Fruit fly (Drosophila melanogaster): ENCODE data around the gene CG9168.

CG9168 gene

DNA sequence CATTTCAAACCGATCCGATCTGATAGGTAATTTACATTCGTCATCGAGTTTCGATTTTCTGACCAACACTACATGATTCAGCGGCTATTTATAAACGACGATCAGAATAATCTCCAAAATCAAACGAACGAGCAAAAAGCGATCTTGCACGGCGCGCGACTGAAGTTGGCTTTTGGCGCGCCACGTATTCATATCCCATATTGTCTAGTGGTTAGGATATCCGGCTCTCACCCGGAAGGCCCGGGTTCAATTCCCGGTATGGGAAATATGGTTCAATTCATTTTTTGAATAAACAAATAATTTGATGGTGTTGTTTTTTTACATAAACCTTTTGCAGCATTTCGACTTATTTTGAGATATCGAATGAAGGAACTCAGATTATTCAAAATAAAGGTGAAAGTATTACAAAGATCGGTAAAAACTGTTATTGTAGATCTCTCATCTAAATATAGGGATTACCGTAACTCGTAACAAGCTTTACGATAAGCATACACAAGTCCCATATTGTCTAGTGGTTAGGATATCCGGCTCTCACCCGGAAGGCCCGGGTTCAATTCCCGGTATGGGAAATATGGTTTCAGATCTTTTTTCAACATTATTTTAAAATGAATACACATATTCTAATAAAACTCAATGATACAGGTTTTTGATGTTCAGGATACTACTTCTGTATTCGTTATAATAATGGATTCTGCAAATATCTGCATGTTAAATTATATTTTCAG lies 31.0 kb upstream of the CG9168 start:
- TF ChIP-seq CrebA (GFP tag; optimal IDR thresholded peaks at IDR 0.05; ENCODE audit: borderline replicate concordance) (peak; percentile 63), Sp1 (GFP tag; optimal IDR thresholded peaks at IDR 0.05) (no peak)

dm6 chr3L:1380959-1381358 lies 29.9 kb upstream of the CG9168 start:
- TF ChIP-seq usp (GFP tag; optimal IDR thresholded peaks at IDR 0.05) (no peak), sage (GFP tag; optimal IDR thresholded peaks at IDR 0.05) (no peak), Jra (GFP tag; optimal IDR thresholded peaks at IDR 0.05) (no peak), woc (GFP tag; optimal IDR thresholded peaks at IDR 0.05) (no peak), h (GFP tag; optimal IDR thresholded peaks at IDR 0.05) (no peak), brk (GFP tag; optimal IDR thresholded peaks at IDR 0.05) (no peak)

DNA sequence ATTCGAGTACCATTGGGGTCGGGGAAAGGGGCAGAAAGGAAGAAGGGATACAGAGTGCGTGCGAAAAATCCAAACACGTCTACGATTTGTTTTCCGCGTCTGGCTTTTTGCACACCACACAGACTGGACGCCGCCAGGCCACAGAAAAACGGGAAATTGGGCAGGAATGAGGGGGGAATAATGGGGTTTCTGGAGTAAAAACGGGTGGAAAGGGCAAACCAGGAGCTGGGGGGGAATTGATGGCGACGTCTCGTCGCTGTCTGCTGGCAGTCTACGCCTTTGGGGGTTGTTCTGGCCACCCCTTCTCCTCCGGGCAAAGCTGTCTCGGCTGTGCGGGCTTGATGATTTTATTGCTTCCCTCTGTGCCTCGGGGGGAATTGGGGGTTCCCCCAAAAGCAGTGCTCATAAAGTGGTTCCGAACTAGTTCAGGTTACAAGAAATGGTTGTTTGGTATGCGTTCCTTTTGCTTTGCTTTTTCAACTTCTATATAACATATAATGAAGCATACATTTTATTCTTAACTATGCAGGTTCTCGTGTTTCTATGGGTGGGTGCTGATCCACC lies 25.1 kb upstream of the CG9168 start:
- no peak for TF ChIP-seq dmrt93B (GFP tag; optimal IDR thresholded peaks at IDR 0.05)
- TF ChIP-seq foxo (GFP tag; optimal IDR thresholded peaks at IDR 0.05), result no peak
- no peak for TF ChIP-seq OdsH (GFP tag; optimal IDR thresholded peaks at IDR 0.05)
- TF ChIP-seq Dfd (GFP tag; optimal IDR thresholded peaks at IDR 0.05), result no peak
- no peak for TF ChIP-seq Rel (GFP tag; optimal IDR thresholded peaks at IDR 0.05)
- no peak for TF ChIP-seq Rel (tag; optimal IDR thresholded peaks at IDR 0.05)
- TF ChIP-seq Hr83 (GFP tag; optimal IDR thresholded peaks at IDR 0.05; ENCODE audit: poor library complexity, severe bottlenecking), result no peak
- no peak for TF ChIP-seq br (GFP tag; optimal IDR thresholded peaks at IDR 0.05)
- no peak for TF ChIP-seq ey (GFP tag; optimal IDR thresholded peaks at IDR 0.05)
- TF ChIP-seq lola (GFP tag; optimal IDR thresholded peaks at IDR 0.05), result no peak
- no peak for TF ChIP-seq GATAd (GFP tag; optimal IDR thresholded peaks at IDR 0.05)
- no peak for TF ChIP-seq CrebA (GFP tag; optimal IDR thresholded peaks at IDR 0.05; ENCODE audit: borderline replicate concordance)
- no peak for TF ChIP-seq CG9705 (GFP tag; optimal IDR thresholded peaks at IDR 0.05)
- no peak for TF ChIP-seq Mio (GFP tag; optimal IDR thresholded peaks at IDR 0.05)
- TF ChIP-seq Abd-B (GFP tag; optimal IDR thresholded peaks at IDR 0.05), result no peak
- TF ChIP-seq woc (GFP tag; optimal IDR thresholded peaks at IDR 0.05), result no peak
- TF ChIP-seq sage (GFP tag; optimal IDR thresholded peaks at IDR 0.05), result no peak
- TF ChIP-seq Myc (optimal IDR thresholded peaks at IDR 0.05), result no peak
- TF ChIP-seq pan (optimal IDR thresholded peaks at IDR 0.05), result no peak
- TF ChIP-seq HLH106 (tag; optimal IDR thresholded peaks at IDR 0.05), result no peak

- TF ChIP-seq Myc (optimal IDR thresholded peaks at IDR 0.05) (no peak), ey (GFP tag; optimal IDR thresholded peaks at IDR 0.05) (peak; percentile 84), rgr (GFP tag; optimal IDR thresholded peaks at IDR 0.05) (peak; percentile 78), br (GFP tag; optimal IDR thresholded peaks at IDR 0.05) (peak; percentile 83), sage (GFP tag; optimal IDR thresholded peaks at IDR 0.05) (no peak), dmrt93B (GFP tag; optimal IDR thresholded peaks at IDR 0.05) (peak; percentile 3), foxo (GFP tag; optimal IDR thresholded peaks at IDR 0.05) (peak in 1 of 2 experiments; percentile 75), usp (GFP tag; optimal IDR thresholded peaks at IDR 0.05) (no peak), brk (GFP tag; optimal IDR thresholded peaks at IDR 0.05) (peak; percentile 66), OdsH (GFP tag; optimal IDR thresholded peaks at IDR 0.05) (peak; percentile 79), Rel (GFP tag; optimal IDR thresholded peaks at IDR 0.05) (no peak), Rel (tag; optimal IDR thresholded peaks at IDR 0.05) (peak; percentile 3), tai (GFP tag; optimal IDR thresholded peaks at IDR 0.05) (peak; percentile 56), fru (GFP tag; optimal IDR thresholded peaks at IDR 0.05) (peak; percentile 77), h (GFP tag; optimal IDR thresholded peaks at IDR 0.05) (peak; percentile 73), Sp1 (GFP tag; optimal IDR thresholded peaks at IDR 0.05) (peak; percentile 73), CG32264 (GFP tag; optimal IDR thresholded peaks at IDR 0.05) (peak; percentile 14), Dfd (GFP tag; optimal IDR thresholded peaks at IDR 0.05) (no peak), woc (GFP tag; optimal IDR thresholded peaks at IDR 0.05) (peak; percentile 47), psq (GFP tag; optimal IDR thresholded peaks at IDR 0.05) (peak; percentile 57), Jra (GFP tag; optimal IDR thresholded peaks at IDR 0.05) (peak; percentile 32), CG9705 (GFP tag; optimal IDR thresholded peaks at IDR 0.05) (peak; percentile 36), Hr83 (GFP tag; optimal IDR thresholded peaks at IDR 0.05; ENCODE audit: poor library complexity, severe bottlenecking) (no peak), lola (GFP tag; optimal IDR thresholded peaks at IDR 0.05) (no peak), Hnf4 (GFP tag; optimal IDR thresholded peaks at IDR 0.05) (peak; percentile 72), HLH106 (tag; optimal IDR thresholded peaks at IDR 0.05) (peak; percentile 76)
Measured at dm6 chr3L:1388094-1388493, 22.8 kb upstream of the CG9168 start.
